Worm (Caenorhabditis elegans) whole organism, L4/young adult: Measurements from ENCODE around the gene C06A8.8.

Source experiments
- W03F9.2 ChIP-seq: fragments of 150-350 bp; optimal IDR thresholded peaks from 2 replicates; lab custom pipeline; 2014; ENCODE audit warnings: missing biosample characterization, missing genetic modification characterization
- dao-5 ChIP-seq: sonication (generic microtip); optimal IDR thresholded peaks from 2 replicates; lab custom pipeline; 2016; ENCODE audit warnings: missing genotype, missing genetic modification characterization, moderate library complexity, missing compliant biosample characterization
- him-1 ChIP-seq: sonication (generic microtip); optimal IDR thresholded peaks from 2 replicates; lab custom pipeline; 2016; ENCODE audit warnings: missing genotype, missing genetic modification reagents, missing genetic modification characterization, missing compliant biosample characterization

DNA sequence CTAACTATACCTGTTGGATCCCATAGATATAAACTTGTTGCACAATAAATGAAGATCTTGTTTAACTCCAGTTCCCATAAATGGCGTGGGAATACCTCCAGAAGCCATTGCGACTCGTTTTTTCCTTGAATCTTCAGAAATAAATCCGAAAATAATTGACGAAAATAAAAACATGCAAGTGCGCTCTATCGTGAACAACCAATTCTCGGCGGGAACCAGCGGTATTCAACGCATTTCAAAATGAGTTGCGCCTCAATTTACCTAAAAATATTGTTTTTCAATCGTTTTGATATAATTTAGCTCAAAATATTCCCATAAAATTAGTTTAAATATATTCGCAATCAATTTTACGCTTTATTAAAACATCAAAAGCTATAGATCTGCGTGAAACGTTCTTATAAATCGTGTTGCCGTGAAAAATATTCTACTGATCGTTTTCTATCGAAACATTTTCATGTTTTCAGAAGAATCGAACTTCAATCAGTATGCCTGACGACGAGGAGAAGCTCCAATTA, 9.3 kb upstream of the C06A8.8 start, which contains the start of the genes snpc-1.1 and spdl-1:
- no peak for TF ChIP-seq dao-5 (tag; lab: Kevin White, UChicago)
- TF ChIP-seq W03F9.2 (tag; lab: Kevin White, UChicago), result no peak
- no peak for TF ChIP-seq him-1 (tag; lab: Kevin White, UChicago)
